Worm (Caenorhabditis elegans): ENCODE data around the gene Y73F8A.1159.

Gene Y73F8A.1159

DNA sequence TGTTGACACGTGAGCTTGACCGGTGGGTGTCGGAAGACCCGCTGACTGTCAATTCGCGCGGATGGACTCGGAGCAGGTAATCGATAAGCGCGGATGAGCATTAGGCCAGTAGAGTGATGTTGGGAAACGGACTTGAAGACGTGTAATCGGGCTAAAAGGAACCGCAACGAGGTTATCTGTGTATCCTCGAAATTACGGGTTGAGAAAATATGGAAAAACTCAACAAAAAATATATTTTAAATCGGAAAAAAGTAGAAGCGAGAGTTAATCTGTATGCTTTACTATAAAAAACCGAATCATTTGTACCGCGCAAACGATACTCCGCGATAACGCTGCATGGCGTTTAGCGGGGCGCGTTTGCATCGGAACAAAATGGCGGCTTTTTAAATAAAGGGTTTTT, at the start of gene Y73F8A.1159:
Gene Y73F8A.1159, minus strand, starts transcription at position 101 of the 400 bp plus-strand sequence.
- no peak for TF ChIP-seq pqm-1 (tag; optimal IDR thresholded peaks at IDR 0.05)
- no peak for TF ChIP-seq nhr-12 (tag; optimal IDR thresholded peaks at IDR 0.05)
- TF ChIP-seq jun-1 (tag; optimal IDR thresholded peaks at IDR 0.05) = no peak
- TF ChIP-seq hmg-11 (tag; optimal IDR thresholded peaks at IDR 0.05) = no peak
- no peak for TF ChIP-seq mdl-1 (tag; optimal IDR thresholded peaks at IDR 0.05)
- no peak for TF ChIP-seq nhr-28 (tag; optimal IDR thresholded peaks at IDR 0.05)
- no peak for TF ChIP-seq snpc-4 (tag; optimal IDR thresholded peaks at IDR 0.05)
- TF ChIP-seq nhr-237 (tag; optimal IDR thresholded peaks at IDR 0.05) = no peak
- no peak for TF ChIP-seq ZK546.5 (tag; optimal IDR thresholded peaks at IDR 0.05)
- TF ChIP-seq sea-2 (GFP tag; optimal IDR thresholded peaks at IDR 0.05) = no peak
- no peak for TF ChIP-seq nhr-77 (tag; optimal IDR thresholded peaks at IDR 0.05)
- no peak for TF ChIP-seq ama-1 (optimal IDR thresholded peaks at IDR 0.05)

DNA sequence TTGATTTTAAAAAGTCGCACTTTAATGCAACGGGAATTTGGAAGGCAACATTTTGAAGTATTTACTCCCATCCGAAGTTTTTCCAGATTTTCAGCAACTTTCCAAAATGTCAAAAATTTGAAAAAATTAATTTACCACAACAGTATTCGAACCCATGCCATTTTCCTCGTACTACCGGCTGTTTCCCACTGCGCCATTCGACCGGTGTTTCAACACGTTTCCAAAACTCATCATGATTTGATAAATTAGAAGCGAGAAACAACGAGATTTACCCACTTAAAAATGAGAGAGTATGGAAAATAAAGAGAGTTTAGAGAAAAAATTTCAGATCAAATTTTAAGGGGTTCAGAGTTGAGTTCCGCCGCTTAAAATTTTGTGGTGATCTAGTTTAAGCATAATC, 43.0 kb upstream of the Y73F8A.1159 start:
- TF ChIP-seq pqm-1 (tag; optimal IDR thresholded peaks at IDR 0.05) (peak; percentile 6), daf-12 (tag; optimal IDR thresholded peaks at IDR 0.05) (no peak)

DNA sequence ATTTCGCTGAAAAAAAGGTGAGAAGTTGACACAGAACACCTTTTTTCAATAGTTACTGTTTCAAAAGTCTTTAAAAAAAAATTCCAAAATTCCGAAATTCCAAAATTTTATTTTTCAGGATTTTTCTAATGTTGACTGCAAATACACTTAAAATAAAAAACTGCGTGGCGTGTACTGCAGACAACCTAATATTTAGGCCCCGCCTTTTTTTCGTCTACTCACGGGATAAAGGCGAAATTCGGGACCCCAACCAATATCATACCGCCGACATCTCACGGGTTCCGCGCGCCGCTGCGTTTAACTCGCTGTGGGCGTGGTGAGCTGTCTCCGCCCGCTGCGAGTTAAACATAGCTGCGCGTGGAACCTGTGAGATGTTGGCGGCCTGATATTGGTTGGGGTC, 11.7 kb upstream of the Y73F8A.1159 start:
- TF ChIP-seq zag-1 (tag; optimal IDR thresholded peaks at IDR 0.05) = no peak
- no peak for TF ChIP-seq R02D3.7 (tag; optimal IDR thresholded peaks at IDR 0.05)
- TF ChIP-seq egl-5 (tag; optimal IDR thresholded peaks at IDR 0.05) = no peak
- TF ChIP-seq nfya-1 (tag; optimal IDR thresholded peaks at IDR 0.05; ENCODE audit: insufficient read depth) = no peak
- TF ChIP-seq nhr-43 (tag; optimal IDR thresholded peaks at IDR 0.05; ENCODE audit: poor library complexity, severe bottlenecking) = no peak
- TF ChIP-seq egl-27 (tag; optimal IDR thresholded peaks at IDR 0.05) = no peak
- TF ChIP-seq eor-1 (tag; optimal IDR thresholded peaks at IDR 0.05) = no peak
- TF ChIP-seq fos-1 (tag; optimal IDR thresholded peaks at IDR 0.05) = no peak
- TF ChIP-seq jun-1 (tag; optimal IDR thresholded peaks at IDR 0.05) = no peak
- TF ChIP-seq ztf-4 (tag; optimal IDR thresholded peaks at IDR 0.05) = no peak
- TF ChIP-seq ceh-28 (tag; optimal IDR thresholded peaks at IDR 0.05) = no peak
- TF ChIP-seq ztf-11 (tag; optimal IDR thresholded peaks at IDR 0.05) = no peak
- no peak for TF ChIP-seq snpc-4 (tag; optimal IDR thresholded peaks at IDR 0.05)
- TF ChIP-seq pqm-1 (tag; optimal IDR thresholded peaks at IDR 0.05) = no peak
- TF ChIP-seq daf-12 (tag; optimal IDR thresholded peaks at IDR 0.05) = no peak
- no peak for TF ChIP-seq nhr-237 (tag; optimal IDR thresholded peaks at IDR 0.05)
- no peak for TF ChIP-seq ceh-9 (tag; optimal IDR thresholded peaks at IDR 0.05)
- no peak for TF ChIP-seq aly-2 (tag; optimal IDR thresholded peaks at IDR 0.05)
- no peak for TF ChIP-seq ama-1 (optimal IDR thresholded peaks at IDR 0.05)
- no peak for TF ChIP-seq fkh-2 (tag; optimal IDR thresholded peaks at IDR 0.05)

DNA sequence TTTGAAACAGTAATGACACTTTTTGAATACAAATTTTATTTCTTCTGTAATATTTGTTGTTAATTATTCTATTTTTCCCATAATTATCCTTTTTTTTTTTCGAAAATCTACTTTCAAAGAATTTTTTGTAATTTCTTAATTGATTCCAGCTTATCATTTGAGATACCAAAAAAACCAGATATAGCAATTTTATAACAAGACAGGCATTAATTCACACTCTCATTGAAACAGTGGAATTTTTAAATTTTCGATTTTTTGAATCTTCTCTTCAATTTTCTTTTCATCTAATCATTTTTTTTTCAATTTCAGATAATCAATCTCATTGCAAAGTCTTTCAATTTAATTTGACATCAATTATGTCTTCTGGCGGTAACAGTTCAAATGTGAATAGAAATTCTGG, 9.2 kb upstream of the Y73F8A.1159 start, which contains the start of gene nhr-5:
Gene nhr-5, plus strand, starts transcription at position 301 of the 400 bp plus-strand sequence.
- no peak for TF ChIP-seq snpc-4 (tag; optimal IDR thresholded peaks at IDR 0.05)
- no peak for TF ChIP-seq fkh-2 (tag; optimal IDR thresholded peaks at IDR 0.05)
- TF ChIP-seq nhr-23 (tag; optimal IDR thresholded peaks at IDR 0.05) = no peak
- TF ChIP-seq nhr-11 (tag; optimal IDR thresholded peaks at IDR 0.05) = no peak
- no peak for TF ChIP-seq eor-1 (tag; optimal IDR thresholded peaks at IDR 0.05)
- no peak for TF ChIP-seq unc-62 (GFP tag; optimal IDR thresholded peaks at IDR 0.05)
- TF ChIP-seq ztf-11 (tag; optimal IDR thresholded peaks at IDR 0.05) = no peak
- no peak for TF ChIP-seq hmg-11 (tag; optimal IDR thresholded peaks at IDR 0.05)

DNA sequence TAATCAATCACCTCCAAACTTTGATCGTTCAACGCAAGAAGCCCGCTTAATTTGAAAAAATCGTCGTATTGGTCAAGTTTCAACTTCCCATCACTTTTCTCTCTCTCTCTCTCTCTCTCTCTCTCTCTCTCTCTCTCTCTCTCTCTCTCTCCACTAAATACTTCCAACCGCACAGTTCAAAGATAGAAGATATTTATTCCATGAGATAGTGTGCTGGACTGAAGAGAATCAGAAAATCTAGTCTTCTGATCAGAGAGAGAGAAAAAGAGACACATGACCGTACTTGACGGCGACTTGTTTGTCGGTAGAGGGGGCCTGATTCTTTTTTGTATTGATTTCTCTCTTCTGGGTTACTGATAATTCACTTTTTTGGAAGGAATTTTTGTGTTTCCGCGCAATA, 7.8 kb upstream of the Y73F8A.1159 start:
- TF ChIP-seq tbx-2 (tag; optimal IDR thresholded peaks at IDR 0.05) (peak; percentile 27), egl-27 (tag; optimal IDR thresholded peaks at IDR 0.05) (no peak), ceh-82 (tag; optimal IDR thresholded peaks at IDR 0.05) (no peak), lsy-12 (tag; optimal IDR thresholded peaks at IDR 0.05) (no peak), ama-1 (optimal IDR thresholded peaks at IDR 0.05) (no peak), nfya-1 (tag; optimal IDR thresholded peaks at IDR 0.05; ENCODE audit: insufficient read depth) (peak; percentile 44), ztf-11 (tag; optimal IDR thresholded peaks at IDR 0.05) (no peak), fkh-10 (GFP tag; optimal IDR thresholded peaks at IDR 0.05) (no peak), fos-1 (tag; optimal IDR thresholded peaks at IDR 0.05) (no peak), nhr-11 (tag; optimal IDR thresholded peaks at IDR 0.05) (no peak), ceh-16 (tag; optimal IDR thresholded peaks at IDR 0.05) (no peak), lin-15B (tag; optimal IDR thresholded peaks at IDR 0.05) (no peak), elt-1 (tag; optimal IDR thresholded peaks at IDR 0.05) (no peak), nhr-23 (tag; optimal IDR thresholded peaks at IDR 0.05) (peak; percentile 84), nhr-43 (tag; optimal IDR thresholded peaks at IDR 0.05; ENCODE audit: poor library complexity, severe bottlenecking) (peak; percentile 85), jun-1 (tag; optimal IDR thresholded peaks at IDR 0.05) (no peak), ZK546.5 (tag; optimal IDR thresholded peaks at IDR 0.05) (no peak), egl-5 (tag; optimal IDR thresholded peaks at IDR 0.05) (no peak), sea-2 (GFP tag; optimal IDR thresholded peaks at IDR 0.05) (no peak), ceh-28 (tag; optimal IDR thresholded peaks at IDR 0.05) (peak; percentile 16), R02D3.7 (tag; optimal IDR thresholded peaks at IDR 0.05) (peak; percentile 9), elt-3 (tag; optimal IDR thresholded peaks at IDR 0.05) (peak in 1 of 3 experiments; percentile 75), ztf-4 (tag; optimal IDR thresholded peaks at IDR 0.05) (no peak), zag-1 (tag; optimal IDR thresholded peaks at IDR 0.05) (no peak), nhr-28 (tag; optimal IDR thresholded peaks at IDR 0.05) (no peak), aly-2 (tag; optimal IDR thresholded peaks at IDR 0.05) (no peak), mml-1 (tag; optimal IDR thresholded peaks at IDR 0.05) (no peak), nhr-12 (tag; optimal IDR thresholded peaks at IDR 0.05) (no peak), nhr-237 (tag; optimal IDR thresholded peaks at IDR 0.05) (no peak), ceh-9 (tag; optimal IDR thresholded peaks at IDR 0.05) (no peak), nhr-76 (tag; optimal IDR thresholded peaks at IDR 0.05) (no peak), pqm-1 (tag; optimal IDR thresholded peaks at IDR 0.05) (no peak), unc-62 (GFP tag; optimal IDR thresholded peaks at IDR 0.05) (peak; percentile 22), elt-2 (tag; optimal IDR thresholded peaks at IDR 0.05) (no peak)

All from whole organism, L3 larva.